Worm (Caenorhabditis elegans) whole organism, late embryonic: ENCODE data around the gene pkc-1.
A peak's percentile ranks its signal among the peaks of the same experiment; 100 is the strongest.

Experiments
- C38D4.7 ChIP-seq: fragments of 200-800 bp; sonication (Bioruptor generic); optimal IDR thresholded peaks from 2 replicates; lab custom pipeline; 2018; ENCODE audit warnings: mild to moderate bottlenecking, missing genetic modification characterization, moderate library complexity, missing compliant biosample characterization
- K02D7.2 ChIP-seq: sonication (generic microtip); optimal IDR thresholded peaks from 2 replicates; lab custom pipeline; 2017; ENCODE audit warnings: mild to moderate bottlenecking, missing genetic modification characterization, missing compliant biosample characterization
- T23F11.4 ChIP-seq: fragments of 200-800 bp; sonication (Bioruptor generic); optimal IDR thresholded peaks from 2 replicates; lab custom pipeline; 2018; ENCODE audit warnings: mild to moderate bottlenecking, missing genetic modification characterization, missing compliant biosample characterization
- ceh-14 ChIP-seq: sonication (generic microtip); optimal IDR thresholded peaks from 2 replicates; lab custom pipeline; 2016; ENCODE audit warnings: missing genotype, missing genetic modification characterization, missing compliant biosample characterization
- ceh-19 ChIP-seq: fragments of 200-800 bp; sonication (Bioruptor generic); optimal IDR thresholded peaks from 2 replicates; lab custom pipeline; 2018; ENCODE audit warnings: mild to moderate bottlenecking, missing genetic modification characterization, missing compliant biosample characterization
- ceh-22 ChIP-seq: sonication (generic microtip); optimal IDR thresholded peaks from 2 replicates; lab custom pipeline; 2017; ENCODE audit warnings: missing biosample characterization, missing genetic modification characterization
- ceh-30 ChIP-seq: fragments of 150-350 bp; optimal IDR thresholded peaks from 2 replicates; lab custom pipeline; 2014; ENCODE audit warnings: missing biosample characterization, missing genetic modification characterization
- ceh-31 ChIP-seq: sonication (generic microtip); optimal IDR thresholded peaks from 2 replicates; lab custom pipeline; 2016; ENCODE audit warnings: missing genetic modification characterization, missing compliant biosample characterization
- ceh-34 ChIP-seq: sonication (generic microtip); optimal IDR thresholded peaks from 2 replicates; lab custom pipeline; 2016; ENCODE audit warnings: mild to moderate bottlenecking, missing genetic modification characterization, missing compliant biosample characterization
- ceh-45 ChIP-seq: fragments of 200-800 bp; sonication (Bioruptor generic); IDR thresholded peaks from 2 replicates; pipeline ENCODE4 v1.3.6; 2022; ENCODE audit warnings: missing genetic modification reagents, missing genetic modification characterization, missing compliant biosample characterization
- ceh-48 ChIP-seq: sonication (generic microtip); optimal IDR thresholded peaks from 2 replicates; lab custom pipeline; 2016; ENCODE audit warnings: missing genetic modification characterization, inconsistent platforms, missing compliant biosample characterization
- ceh-6 ChIP-seq: fragments of 200-800 bp; sonication (Bioruptor generic); optimal IDR thresholded peaks from 2 replicates; lab custom pipeline; 2018; ENCODE audit warnings: mild to moderate bottlenecking, missing genetic modification characterization, missing compliant biosample characterization
- ceh-9 ChIP-seq: sonication (generic microtip); optimal IDR thresholded peaks from 2 replicates; lab custom pipeline; 2016; ENCODE audit warnings: mild to moderate bottlenecking, missing genetic modification characterization, inconsistent platforms, missing compliant biosample characterization
- che-1 ChIP-seq: sonication (generic microtip); optimal IDR thresholded peaks from 2 replicates; lab custom pipeline; 2016; ENCODE audit warnings: mild to moderate bottlenecking, missing genetic modification characterization, missing compliant biosample characterization
- dmd-4 ChIP-seq: sonication (generic microtip); optimal IDR thresholded peaks from 2 replicates; lab custom pipeline; 2016; ENCODE audit warnings: borderline replicate concordance, missing genetic modification characterization, missing compliant biosample characterization
- elt-2 ChIP-seq: sonication (generic microtip); optimal IDR thresholded peaks from 2 replicates; lab custom pipeline; 2016; ENCODE audit warnings: missing genetic modification reagents, missing genetic modification characterization, missing compliant biosample characterization
- ets-4 ChIP-seq: sonication (generic microtip); optimal IDR thresholded peaks from 2 replicates; lab custom pipeline; 2016; ENCODE audit warnings: missing genetic modification characterization, missing compliant biosample characterization
- eyg-1 ChIP-seq: sonication (generic microtip); optimal IDR thresholded peaks from 2 replicates; lab custom pipeline; 2016; ENCODE audit warnings: missing genotype, missing genetic modification characterization, missing compliant biosample characterization
- fkh-10 ChIP-seq: fragments of 150-350 bp; optimal IDR thresholded peaks from 2 replicates; lab custom pipeline; 2014; ENCODE audit warnings: missing biosample characterization, missing genetic modification reagents, missing genetic modification characterization
- fkh-6 ChIP-seq: sonication (generic microtip); optimal IDR thresholded peaks from 2 replicates; lab custom pipeline; 2016; ENCODE audit warnings: missing genetic modification characterization, missing compliant biosample characterization
- gmeb-2 ChIP-seq: sonication (generic microtip); optimal IDR thresholded peaks from 2 replicates; lab custom pipeline; 2016; ENCODE audit warnings: missing genetic modification characterization, inconsistent platforms, missing compliant biosample characterization
- hlh-13 ChIP-seq: fragments of 200-800 bp; sonication (Bioruptor generic); optimal IDR thresholded peaks from 2 replicates; lab custom pipeline; 2018; ENCODE audit warnings: mild to moderate bottlenecking, missing genetic modification characterization, missing compliant biosample characterization
- hlh-15 ChIP-seq: sonication (generic microtip); optimal IDR thresholded peaks from 2 replicates; lab custom pipeline; 2016; ENCODE audit warnings: missing genetic modification characterization, missing compliant biosample characterization
- hlh-30 ChIP-seq: sonication (generic microtip); optimal IDR thresholded peaks from 2 replicates; lab custom pipeline; 2017; ENCODE audit warnings: antibody characterized with exemption, missing genetic modification characterization, missing compliant biosample characterization; ENCODE audit not compliant: insufficient read depth
- hlh-6 ChIP-seq: sonication (generic microtip); optimal IDR thresholded peaks from 2 replicates; lab custom pipeline; 2016; ENCODE audit warnings: missing genotype, missing genetic modification characterization, missing compliant biosample characterization
- lim-6 ChIP-seq: sonication (generic microtip); optimal IDR thresholded peaks from 2 replicates; lab custom pipeline; 2016; ENCODE audit warnings: missing genetic modification characterization, missing compliant biosample characterization
- lin-11 ChIP-seq: fragments of 200-800 bp; sonication (Bioruptor generic); optimal IDR thresholded peaks from 2 replicates; lab custom pipeline; 2018; ENCODE audit warnings: mild to moderate bottlenecking, missing genetic modification characterization, missing compliant biosample characterization
- madf-2 ChIP-seq: sonication (generic microtip); optimal IDR thresholded peaks from 2 replicates; lab custom pipeline; 2017; ENCODE audit warnings: missing genetic modification characterization, missing compliant biosample characterization
- nfya-1 ChIP-seq: sonication (generic microtip); optimal IDR thresholded peaks from 2 replicates; lab custom pipeline; 2017; ENCODE audit warnings: missing genetic modification characterization, mild to moderate bottlenecking, missing compliant biosample characterization, antibody characterized with exemption, moderate library complexity
- nhr-11 ChIP-seq: fragments of 150-350 bp; optimal IDR thresholded peaks from 2 replicates; lab custom pipeline; 2014; ENCODE audit warnings: missing biosample characterization, missing genetic modification characterization
- npax-4 ChIP-seq: sonication (generic microtip); optimal IDR thresholded peaks from 2 replicates; lab custom pipeline; 2016; ENCODE audit warnings: missing genetic modification characterization, missing compliant biosample characterization
- pat-9 ChIP-seq: fragments of 200-800 bp; sonication (Bioruptor generic); optimal IDR thresholded peaks from 2 replicates; lab custom pipeline; 2018; ENCODE audit warnings: mild to moderate bottlenecking, missing genetic modification characterization, moderate library complexity, missing compliant biosample characterization
- pax-1 ChIP-seq: fragments of 150-350 bp; optimal IDR thresholded peaks from 2 replicates; lab custom pipeline; 2014; ENCODE audit warnings: missing biosample characterization, missing genetic modification characterization
- pha-2 ChIP-seq: sonication (generic microtip); optimal IDR thresholded peaks from 2 replicates; lab custom pipeline; 2017; ENCODE audit warnings: mild to moderate bottlenecking, missing genetic modification characterization, missing compliant biosample characterization
- pha-4 ChIP-seq: fragments of 150-350 bp; optimal IDR thresholded peaks from 2 replicates; lab custom pipeline; 2018; ENCODE audit warnings: missing biosample characterization, missing genetic modification reagents, missing genetic modification characterization
- pros-1 ChIP-seq: fragments of 150-350 bp; optimal IDR thresholded peaks from 2 replicates; lab custom pipeline; 2014; ENCODE audit warnings: missing biosample characterization, missing genetic modification reagents, missing genetic modification characterization
- ref-2 ChIP-seq: sonication (generic microtip); optimal IDR thresholded peaks from 2 replicates; lab custom pipeline; 2016; ENCODE audit warnings: missing genetic modification characterization, missing compliant biosample characterization
- rnt-1 ChIP-seq: sonication (generic microtip); optimal IDR thresholded peaks from 2 replicates; lab custom pipeline; 2016; ENCODE audit warnings: missing genetic modification characterization, missing compliant biosample characterization
- sdc-2 ChIP-seq: sonication (generic microtip); optimal IDR thresholded peaks from 2 replicates; lab custom pipeline; 2016; ENCODE audit warnings: missing genotype, missing genetic modification characterization, missing compliant biosample characterization
- sox-2 ChIP-seq: fragments of 200-800 bp; sonication (Bioruptor generic); IDR thresholded peaks from 2 replicates; pipeline ENCODE4 v1.3.6; 2022; ENCODE audit warnings: missing genetic modification reagents, missing genetic modification characterization, missing compliant biosample characterization
- tbx-2 ChIP-seq: sonication (generic microtip); optimal IDR thresholded peaks from 2 replicates; lab custom pipeline; 2016; ENCODE audit warnings: missing genetic modification characterization, missing compliant biosample characterization
- ttx-3 ChIP-seq: sonication (generic microtip); optimal IDR thresholded peaks from 2 replicates; lab custom pipeline; 2016; ENCODE audit warnings: missing genetic modification reagents, missing genetic modification characterization, missing compliant biosample characterization
- unc-3 ChIP-seq, 2 experiments: fragments of 200-800 bp in 1 of 2; sonication (Bioruptor generic) in 1 of 2; sonication (generic microtip) in 1 of 2; conservative IDR thresholded peaks in 1 of 2; optimal IDR thresholded peaks in 1 of 2; 2 replicates each; pipeline versions ENCODE4 v1.3.6 to Lab custom; 2016 to 2022; ENCODE audit warnings: missing compliant biosample characterization in 2 of 2, missing genetic modification characterization in 2 of 2, missing genetic modification reagents in 1 of 2
- unc-42 ChIP-seq: sonication (generic microtip); optimal IDR thresholded peaks from 2 replicates; lab custom pipeline; 2016; ENCODE audit warnings: missing genotype, missing genetic modification characterization, missing compliant biosample characterization
- unc-55 ChIP-seq: sonication (generic microtip); optimal IDR thresholded peaks from 2 replicates; lab custom pipeline; 2017; ENCODE audit warnings: missing biosample characterization, missing genetic modification reagents, missing genetic modification characterization
- unc-86 ChIP-seq: sonication (generic microtip); optimal IDR thresholded peaks from 2 replicates; lab custom pipeline; 2016; ENCODE audit warnings: missing genetic modification characterization, missing compliant biosample characterization
- zip-5 ChIP-seq: sonication (generic microtip); optimal IDR thresholded peaks from 2 replicates; lab custom pipeline; 2016; ENCODE audit warnings: missing genetic modification characterization, missing compliant biosample characterization

pkc-1 gene

DNA sequence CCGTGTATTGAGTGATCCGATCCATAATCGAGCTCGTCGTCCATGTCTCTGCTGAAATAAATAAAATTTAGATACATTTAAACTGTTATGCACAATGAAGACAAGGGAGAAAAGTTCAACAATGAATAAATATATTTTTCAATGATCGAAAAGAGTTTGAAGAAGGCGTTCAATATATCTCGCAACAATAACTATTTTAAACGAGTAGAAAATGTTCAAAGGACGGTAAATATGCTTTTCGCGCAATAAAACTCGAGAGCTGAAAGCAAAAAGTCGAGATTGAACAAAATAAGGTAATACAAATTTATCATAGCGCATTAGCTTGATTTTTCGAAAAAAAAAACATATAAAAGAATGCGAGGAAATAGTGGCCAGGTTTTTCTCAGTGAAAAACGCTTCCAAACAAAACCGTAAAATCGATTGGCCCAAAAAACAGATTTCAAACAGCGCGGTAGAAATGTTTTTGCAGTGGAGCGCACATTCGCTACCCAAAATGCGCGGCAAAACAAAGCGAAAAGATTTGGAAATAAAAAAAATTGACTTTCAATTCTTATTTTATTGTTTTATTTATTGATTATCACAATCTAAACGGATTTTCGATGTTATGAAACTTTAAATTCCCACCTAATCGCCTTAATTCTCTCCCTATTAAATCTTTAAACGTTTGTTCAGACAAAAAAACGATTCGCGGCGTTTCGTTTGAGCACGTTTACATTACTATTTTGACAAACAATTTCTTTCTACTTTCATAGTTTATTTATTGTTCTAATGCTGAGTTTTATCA, 9.1 kb upstream of the pkc-1 start, which contains the start of the genes kup-1 and F10C2.4:
Gene kup-1 (minus strand): TSS at position 51 of the 784 bp plus-strand sequence.
Gene F10C2.4 (plus strand): TSS at position 734 of the 784 bp plus-strand sequence.
- TF ChIP-seq gmeb-2 (tag; lab: Kevin White, UChicago) (no peak), ttx-3 (tag; lab: Kevin White, UChicago) (no peak), K02D7.2 (tag; lab: Kevin White, UChicago) (no peak), pax-1 (tag; lab: Kevin White, UChicago) (no peak), unc-55 (GFP tag; lab: Kevin White, UChicago) (peak; percentile 40), tbx-2 (tag; lab: Kevin White, UChicago) (no peak), ceh-30 (tag; lab: Kevin White, UChicago) (no peak), eyg-1 (tag; lab: Kevin White, UChicago) (no peak), nfya-1 (tag; lab: Kevin White, UChicago) (peak; percentile 12), ceh-48 (tag; lab: Kevin White, UChicago) (peak; percentile 28), hlh-30 (tag; lab: Kevin White, UChicago) (no peak), unc-42 (tag; lab: Kevin White, UChicago) (no peak)
- TF ChIP-seq, all 69 proteins: peak for 3

ce11 chrV:12039755-12040154, 7.8 kb upstream of the pkc-1 start:
- TF ChIP-seq fkh-6 (tag; lab: Kevin White, UChicago) (no peak), sdc-2 (tag; lab: Kevin White, UChicago) (no peak), lin-11 (tag; lab: Kevin White, UChicago) (no peak), lim-6 (tag; lab: Kevin White, UChicago) (no peak), ceh-48 (tag; lab: Kevin White, UChicago) (no peak), gmeb-2 (tag; lab: Kevin White, UChicago) (no peak), ceh-14 (tag; lab: Kevin White, UChicago) (no peak), unc-3 (GFP tag; conservative IDR thresholded peaks at IDR 0.05; lab: Robert Waterston, UW) (no peak), unc-3 (tag; optimal IDR thresholded peaks at IDR 0.05; lab: Kevin White, UChicago) (no peak), ceh-31 (tag; lab: Kevin White, UChicago) (peak; percentile 38), zip-5 (tag; lab: Kevin White, UChicago) (no peak), ttx-3 (tag; lab: Kevin White, UChicago) (no peak), nhr-11 (tag; lab: Kevin White, UChicago) (no peak), ceh-34 (tag; lab: Kevin White, UChicago) (peak; percentile 23), unc-42 (tag; lab: Kevin White, UChicago) (no peak), hlh-15 (tag; lab: Kevin White, UChicago) (no peak), pat-9 (tag; lab: Kevin White, UChicago) (no peak), ceh-19 (GFP tag; lab: Kevin White, UChicago) (no peak), pha-2 (tag; lab: Kevin White, UChicago) (no peak), ceh-9 (tag; lab: Kevin White, UChicago) (no peak), hlh-13 (GFP tag; lab: Kevin White, UChicago) (no peak), rnt-1 (tag; lab: Kevin White, UChicago) (no peak), ceh-22 (tag; lab: Kevin White, UChicago) (no peak), ref-2 (tag; lab: Kevin White, UChicago) (peak; percentile 35), che-1 (tag; lab: Kevin White, UChicago) (no peak), ceh-6 (no peak), elt-2 (tag; lab: Kevin White, UChicago) (no peak), ceh-45 (GFP tag; lab: Robert Waterston, UW) (no peak), nfya-1 (tag; lab: Kevin White, UChicago) (no peak), pax-1 (tag; lab: Kevin White, UChicago) (no peak), dmd-4 (tag; lab: Kevin White, UChicago) (peak; percentile 2), hlh-6 (no peak), npax-4 (no peak), T23F11.4 (GFP tag; lab: Kevin White, UChicago) (no peak), ets-4 (tag; lab: Kevin White, UChicago) (no peak), unc-86 (tag; lab: Kevin White, UChicago) (no peak), tbx-2 (tag; lab: Kevin White, UChicago) (no peak), pros-1 (peak; percentile 3), madf-2 (tag; lab: Kevin White, UChicago) (no peak), ceh-30 (tag; lab: Kevin White, UChicago) (no peak), fkh-10 (GFP tag; lab: Kevin White, UChicago) (no peak), pha-4 (no peak), sox-2 (GFP tag; lab: Robert Waterston, UW) (peak; percentile 38), C38D4.7 (GFP tag; lab: Kevin White, UChicago) (no peak)
